Fruit fly (Drosophila melanogaster): ENCODE data around the gene G9a.

DNA sequence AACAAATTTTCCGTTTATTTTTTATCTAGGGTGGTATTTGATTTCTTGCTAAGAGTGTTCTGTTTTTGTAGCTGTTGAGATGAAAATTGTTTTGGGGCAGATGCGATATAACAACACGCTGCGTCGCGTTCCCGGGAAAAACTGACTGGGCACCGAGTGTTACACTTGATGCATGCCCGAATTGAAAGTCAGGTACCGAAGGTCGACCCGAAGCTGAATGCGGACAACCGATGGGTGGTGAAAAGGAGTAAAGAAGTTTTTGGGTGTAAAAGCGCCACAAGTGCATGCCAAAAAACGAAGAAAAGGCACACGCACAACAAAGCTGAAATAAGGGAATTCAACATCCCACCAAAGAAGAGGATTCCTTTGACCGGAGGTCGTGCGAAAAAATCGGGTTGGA, 49.1 kb downstream of the G9a start, which contains the start of gene CG13375:
- TF ChIP-seq CG3847 (GFP tag; IDR thresholded peaks at IDR 0.05) (no peak), CG18619 (GFP tag; optimal IDR thresholded peaks at IDR 0.05) (no peak), sens-2 (GFP tag; IDR thresholded peaks at IDR 0.05) (no peak), CG31365 (tag; optimal IDR thresholded peaks at IDR 0.05) (no peak)
